Fruit fly (Drosophila melanogaster) whole organism: ENCODE data around the gene cue.

Source experiments
- CG8478 ChIP-seq: fragments of >200 bp; optimal IDR thresholded peaks from 2 replicates; lab custom pipeline; 2018; ENCODE audit warnings: inconsistent platforms
- Dll ChIP-seq: fragments of >200 bp; optimal IDR thresholded peaks from 2 replicates; lab custom pipeline; 2017
- EcR ChIP-seq, 2 experiments: fragments of >200 bp; optimal IDR thresholded peaks; 2 replicates each; lab custom pipeline; 2017; ENCODE audit warnings: missing biosample characterization in 2 of 2, missing genetic modification characterization in 2 of 2, missing genetic modification reagents in 2 of 2
- pan ChIP-seq: fragments of >200 bp; optimal IDR thresholded peaks from 2 replicates; lab custom pipeline; 2017
- psq ChIP-seq: fragments of >200 bp; optimal IDR thresholded peaks from 2 replicates; lab custom pipeline; 2017
- usp ChIP-seq: fragments of >200 bp; optimal IDR thresholded peaks from 2 replicates; lab custom pipeline; 2017; ENCODE audit warnings: missing biosample characterization, missing genetic modification characterization, mixed read lengths

- TF ChIP-seq usp (GFP tag; lab: Kevin White, UChicago) (no peak), CG8478 (lab: Kevin White, UChicago) (no peak), psq (lab: Kevin White, UChicago) (no peak), EcR (GFP tag; optimal IDR thresholded peaks at IDR 0.05; lab: Kevin White, UChicago) (no peak), Dll (lab: Kevin White, UChicago) (no peak), pan (lab: Kevin White, UChicago) (no peak)
Measured at dm6 chr3L:1558178-1558788, 41.2 kb upstream of the cue start, which contains the start of the genes Pex10 and CG12099.
